Worm (Caenorhabditis elegans): ENCODE data around the gene nhr-118.

- TF ChIP-seq pha-4 (tag; optimal IDR thresholded peaks at IDR 0.05), result no peak
- TF ChIP-seq zag-1 (tag; optimal IDR thresholded peaks at IDR 0.05), result no peak
- TF ChIP-seq ama-1 (optimal IDR thresholded peaks at IDR 0.05), result no peak
- no peak for TF ChIP-seq ceh-28 (tag; optimal IDR thresholded peaks at IDR 0.05)
Observed at ce11 chrV:4437215-4437614, 29.6 kb downstream of the nhr-118 start.

All from whole organism, L3 larva.